Worm (Caenorhabditis elegans) whole organism, L4 larva: ENCODE data around the gene bath-4.

ENCODE experiments used
- Y48G9A.11 ChIP-seq: fragments of 200-800 bp; sonication (Bioruptor generic); IDR thresholded peaks from 2 replicates; pipeline ENCODE4 v1.3.6; 2022; ENCODE audit warnings: missing genetic modification reagents, missing genetic modification characterization, missing compliant biosample characterization
- daf-16 ChIP-seq, 3 experiments: sonication (generic microtip); optimal IDR thresholded peaks; 2 replicates each; lab custom pipeline; 2016 to 2017; ENCODE audit warnings: missing genetic modification characterization in 3 of 3, missing genetic modification reagents in 3 of 3, mild to moderate bottlenecking in 2 of 3, missing compliant biosample characterization in 2 of 3, missing biosample characterization in 1 of 3, moderate library complexity in 1 of 3
- dmd-6 ChIP-seq: fragments of 200-800 bp; sonication (Bioruptor generic); IDR thresholded peaks from 2 replicates; pipeline ENCODE4 v1.3.6; 2022; ENCODE audit warnings: missing genetic modification reagents, missing genetic modification characterization, missing compliant biosample characterization
- dmd-8 ChIP-seq: fragments of 200-800 bp; sonication (Bioruptor generic); IDR thresholded peaks from 2 replicates; pipeline ENCODE4 v1.3.6; 2022; ENCODE audit warnings: missing genetic modification characterization, missing compliant biosample characterization
- hlh-11 ChIP-seq: fragments of 200-800 bp; sonication (Bioruptor generic); optimal IDR thresholded peaks from 2 replicates; lab custom pipeline; 2018; ENCODE audit warnings: mild to moderate bottlenecking, missing genetic modification characterization, missing compliant biosample characterization
- lin-38 ChIP-seq: fragments of 200-800 bp; sonication (Bioruptor generic); IDR thresholded peaks from 2 replicates; pipeline ENCODE4 v1.3.6; 2022; ENCODE audit warnings: missing genetic modification reagents, missing genetic modification characterization, missing compliant biosample characterization
- madf-9 ChIP-seq: fragments of 200-800 bp; sonication (Bioruptor generic); conservative IDR thresholded peaks from 2 replicates; pipeline ENCODE4 v1.3.6; 2022; ENCODE audit warnings: missing genetic modification reagents, missing genetic modification characterization, missing compliant biosample characterization
- nhr-28 ChIP-seq: fragments of 150-350 bp; optimal IDR thresholded peaks from 2 replicates; lab custom pipeline; 2014; ENCODE audit warnings: missing biosample characterization, missing genetic modification characterization
- pqm-1 ChIP-seq: sonication (generic microtip); optimal IDR thresholded peaks from 2 replicates; lab custom pipeline; 2017; ENCODE audit warnings: missing biosample characterization, missing genetic modification characterization
- unc-62 ChIP-seq, 3 experiments: fragments of 150-350 bp in 1 of 3; sonication (generic microtip); optimal IDR thresholded peaks in 2 of 3; peaks in 1 of 3; 1 replicate in 1 of 3; 2 replicates in 2 of 3; lab custom pipeline; 2014 to 2017; ENCODE audit warnings: missing biosample characterization in 3 of 3, missing genetic modification characterization in 3 of 3, missing genetic modification reagents in 3 of 3, missing genotype in 1 of 3
- zip-11 ChIP-seq: fragments of 200-800 bp; sonication (Bioruptor generic); IDR thresholded peaks from 2 replicates; pipeline ENCODE4 v1.3.6; 2022; ENCODE audit warnings: missing genetic modification characterization, missing compliant biosample characterization

The bath-4 gene

DNA sequence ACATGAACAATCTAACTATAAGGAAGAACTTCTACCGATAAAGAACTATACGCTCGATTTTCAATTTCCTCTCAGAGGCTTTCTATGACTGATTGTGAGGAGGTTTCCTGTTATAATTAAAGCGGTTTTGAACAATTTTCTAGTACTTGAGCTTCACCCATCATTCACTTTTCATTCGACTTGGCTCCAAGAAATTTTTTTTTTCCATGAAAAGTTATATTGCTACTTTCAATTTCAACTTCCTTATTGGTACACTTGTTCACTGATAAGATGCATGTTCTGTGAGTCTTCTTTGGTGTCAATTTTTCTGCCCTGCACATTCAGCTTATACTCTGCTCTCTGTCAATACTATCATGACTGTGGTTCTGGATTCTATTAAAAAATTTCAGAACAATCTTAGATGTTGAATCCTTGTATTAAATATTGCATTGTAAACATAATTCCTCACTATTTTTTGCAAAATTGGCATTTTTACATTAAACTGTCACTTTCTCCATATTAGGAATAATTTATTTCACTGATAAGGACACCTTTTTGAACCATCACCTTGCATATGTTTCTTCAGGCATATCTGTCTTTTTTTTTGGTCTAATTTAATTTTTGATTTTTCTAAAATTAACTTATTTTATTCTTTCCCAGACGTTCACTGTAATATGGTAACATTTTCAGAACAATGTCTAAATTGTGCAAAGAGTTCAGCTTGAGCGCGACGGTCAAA is 46.7 kb downstream of the bath-4 start, which contains the start of gene math-10:
math-10 (plus strand) TSS at position 668 of the 718 bp plus-strand sequence.
- TF ChIP-seq unc-62 (GFP tag; optimal IDR thresholded peaks at IDR 0.05 in 1 of 2; lab: Kevin White, UChicago) (peak in 1 of 2 experiments; percentile 79), unc-62 (tag; optimal IDR thresholded peaks at IDR 0.05; lab: Kevin White, UChicago) (no peak), zip-11 (GFP tag; lab: Robert Waterston, UW) (no peak), nhr-28 (peak; percentile 33), pqm-1 (tag; lab: Kevin White, UChicago) (peak; percentile 8), hlh-11 (tag; lab: Kevin White, UChicago) (peak; percentile 54), dmd-6 (peak; percentile 55), Y48G9A.11 (no peak)

- TF ChIP-seq madf-9 (GFP tag; lab: Robert Waterston, UW) (no peak), daf-16 (GFP tag; optimal IDR thresholded peaks at IDR 0.05; lab: Kevin White, UChicago) (no peak), daf-16 (tag; optimal IDR thresholded peaks at IDR 0.05; lab: Kevin White, UChicago) (peak; percentile 24), dmd-8 (GFP tag; lab: Robert Waterston, UW) (no peak), lin-38 (GFP tag; lab: Robert Waterston, UW) (no peak)
These were observed 48.6 kb downstream of the bath-4 start, which contains the start of gene math-14 for ce11 chrII:1869120-1869519. TSS of gene math-14 (plus strand) at chrII:1869420.
